Fruit fly (Drosophila melanogaster) whole organism, adult: Measurements from ENCODE around the gene smp-30.

Source experiments
- CG11617 ChIP-seq: fragments of 200-800 bp; sonication (Bioruptor generic); optimal IDR thresholded peaks from 2 replicates; lab custom pipeline; 2017; ENCODE audit warnings: mild to moderate bottlenecking, missing biosample characterization, missing genetic modification reagents, missing genetic modification characterization
- CG12768 ChIP-seq: fragments of 200-800 bp; sonication (Bioruptor generic); optimal IDR thresholded peaks from 2 replicates; lab custom pipeline; 2017; ENCODE audit warnings: missing biosample characterization, missing genetic modification characterization, mild to moderate bottlenecking, moderate library complexity, missing genetic modification reagents
- CG14711 ChIP-seq: fragments of 200-800 bp; sonication (Bioruptor generic); optimal IDR thresholded peaks from 2 replicates; lab custom pipeline; 2018; ENCODE audit warnings: missing biosample characterization, mild to moderate bottlenecking, missing genetic modification characterization, moderate library complexity
- CG1620 ChIP-seq: fragments of 200-800 bp; sonication (Bioruptor generic); optimal IDR thresholded peaks from 2 replicates; lab custom pipeline; 2016; ENCODE audit warnings: missing biosample characterization, missing genetic modification characterization
- CG33017 ChIP-seq: fragments of 200-800 bp; sonication (Bioruptor generic); optimal IDR thresholded peaks from 2 replicates; lab custom pipeline; 2018; ENCODE audit warnings: missing biosample characterization, mild to moderate bottlenecking, missing genetic modification characterization, moderate library complexity
- CG5204 ChIP-seq: fragments of 200-800 bp; sonication (Bioruptor generic); optimal IDR thresholded peaks from 2 replicates; lab custom pipeline; 2016; ENCODE audit warnings: missing biosample characterization, missing genetic modification characterization
- CG7045 ChIP-seq: fragments of 200-800 bp; sonication (Bioruptor generic); optimal IDR thresholded peaks from 2 replicates; lab custom pipeline; 2017; ENCODE audit warnings: missing biosample characterization, mild to moderate bottlenecking, missing genetic modification characterization
- CG7101 ChIP-seq: fragments of 200-800 bp; sonication (Bioruptor generic); optimal IDR thresholded peaks from 2 replicates; lab custom pipeline; 2018; ENCODE audit warnings: missing biosample characterization, mild to moderate bottlenecking, missing genetic modification characterization, moderate library complexity
- Clk ChIP-seq: fragments of 200-800 bp; sonication (Bioruptor generic); optimal IDR thresholded peaks from 2 replicates; lab custom pipeline; 2017; ENCODE audit warnings: missing biosample characterization, missing genetic modification characterization
- Crg-1 ChIP-seq: fragments of 200-800 bp; sonication (Bioruptor generic); optimal IDR thresholded peaks from 2 replicates; lab custom pipeline; 2016; ENCODE audit warnings: missing biosample characterization, missing genetic modification characterization
- Hr96 ChIP-seq: fragments of 200-800 bp; sonication (Bioruptor generic); optimal IDR thresholded peaks from 2 replicates; lab custom pipeline; 2016; ENCODE audit warnings: missing biosample characterization, missing genetic modification characterization
- Mnt ChIP-seq: fragments of 200-800 bp; sonication (Bioruptor generic); optimal IDR thresholded peaks from 2 replicates; lab custom pipeline; 2016; ENCODE audit warnings: missing biosample characterization, mild to moderate bottlenecking, missing genetic modification characterization
- bab1 ChIP-seq: fragments of 200-800 bp; sonication (Bioruptor generic); optimal IDR thresholded peaks from 3 replicates; lab custom pipeline; 2019; ENCODE audit warnings: missing biosample characterization, mild to moderate bottlenecking, missing genetic modification characterization, moderate library complexity
- cic ChIP-seq: fragments of 200-800 bp; sonication (Bioruptor generic); optimal IDR thresholded peaks from 2 replicates; lab custom pipeline; 2017; ENCODE audit warnings: missing biosample characterization, mild to moderate bottlenecking, missing genetic modification characterization, moderate library complexity
- cnc ChIP-seq, 2 experiments: fragments of >200 bp; optimal IDR thresholded peaks; 2 replicates each; lab custom pipeline; 2017
- kay ChIP-seq: fragments of 200-800 bp; sonication (Bioruptor generic); peaks from one replicate; lab custom pipeline; 2016; ENCODE audit warnings: missing biosample characterization, missing genetic modification characterization, borderline replicate concordance
- ovo ChIP-seq: fragments of 200-800 bp; sonication (Bioruptor generic); optimal IDR thresholded peaks from 2 replicates; lab custom pipeline; 2016; ENCODE audit warnings: missing biosample characterization, missing genetic modification characterization
- pad ChIP-seq: fragments of 200-800 bp; sonication (Bioruptor generic); optimal IDR thresholded peaks from 3 replicates; lab custom pipeline; 2017; ENCODE audit warnings: missing biosample characterization, missing genetic modification characterization, mild to moderate bottlenecking, moderate library complexity, missing genetic modification reagents
- tj ChIP-seq: fragments of 200-800 bp; sonication (Bioruptor generic); optimal IDR thresholded peaks from 3 replicates; lab custom pipeline; 2017; ENCODE audit warnings: missing biosample characterization, mild to moderate bottlenecking, missing genetic modification characterization, moderate library complexity
- toe ChIP-seq: fragments of 200-800 bp; sonication (Bioruptor generic); optimal IDR thresholded peaks from 2 replicates; lab custom pipeline; 2016; ENCODE audit warnings: missing biosample characterization, missing genetic modification characterization

smp-30 gene

DNA sequence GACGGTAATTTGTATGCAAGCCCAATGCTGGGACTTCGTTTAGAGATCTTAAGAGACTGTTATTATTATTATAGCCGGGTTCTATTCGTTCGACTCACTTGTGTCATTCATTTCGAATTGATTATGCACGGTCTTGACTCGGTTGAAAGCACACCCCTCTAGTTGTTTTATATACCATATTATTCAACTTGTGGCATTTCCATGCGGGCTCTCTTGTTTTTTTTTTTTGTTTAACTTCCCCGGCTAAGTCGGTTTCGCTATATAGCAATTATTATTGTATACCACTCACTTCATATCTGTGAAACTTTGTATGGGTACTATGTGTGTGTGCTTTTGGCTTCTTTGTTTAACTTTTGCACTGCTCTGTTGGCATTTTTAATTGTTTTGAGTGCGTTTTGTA is at the start of gene smp-30:
smp-30 (minus strand) TSS at position 224 of the 400 bp plus-strand sequence.
- no peak for TF ChIP-seq CG1620 (GFP tag; lab: Kevin White, UChicago)
- no peak for TF ChIP-seq CG14711
- TF ChIP-seq CG12768, result no peak
- no peak for TF ChIP-seq Mnt
- no peak for TF ChIP-seq CG7101 (tag; lab: Kevin White, UChicago)
- TF ChIP-seq kay, result no peak
- TF ChIP-seq CG33017, result no peak
- TF ChIP-seq pad, result no peak

- TF ChIP-seq CG7101 (tag; lab: Kevin White, UChicago) (no peak), toe (no peak), CG7045 (GFP tag; lab: Kevin White, UChicago) (no peak), CG1620 (GFP tag; lab: Kevin White, UChicago) (no peak), tj (no peak), cic (GFP tag; lab: Kevin White, UChicago) (no peak)
Observed at dm6 chr3R:14798626-14799258, 47.7 kb upstream of the smp-30 start, which contains the start of gene CG14856. Gene CG14856, plus strand, starts transcription at chr3R:14798986.

dm6 chr3R:14796294-14796693 is 45.2 kb upstream of the smp-30 start, which contains the start of gene CG14855:
Gene CG14855, plus strand, starts transcription at chr3R:14796305.
- TF ChIP-seq CG7045 (GFP tag; lab: Kevin White, UChicago), result no peak
- no peak for TF ChIP-seq CG11617 (GFP tag; lab: Kevin White, UChicago)
- TF ChIP-seq toe, result no peak
- TF ChIP-seq cnc (optimal IDR thresholded peaks at IDR 0.05; lab: Kevin White, UChicago), result no peak
- TF ChIP-seq kay, result no peak
- no peak for TF ChIP-seq Clk (GFP tag; lab: Kevin White, UChicago)
- TF ChIP-seq CG33017, result no peak
- no peak for TF ChIP-seq CG1620 (GFP tag; lab: Kevin White, UChicago)
- no peak for TF ChIP-seq cic (GFP tag; lab: Kevin White, UChicago)
- TF ChIP-seq CG7101 (tag; lab: Kevin White, UChicago), result no peak
- TF ChIP-seq bab1 (GFP tag; lab: Kevin White, UChicago), result no peak
- TF ChIP-seq pad, result no peak
- no peak for TF ChIP-seq CG5204 (GFP tag; lab: Kevin White, UChicago)

dm6 chr3R:14786669-14787068 is 35.6 kb upstream of the smp-30 start:
- TF ChIP-seq tj (no peak), toe (no peak), Hr96 (GFP tag; lab: Kevin White, UChicago) (no peak), ovo (GFP tag; lab: Kevin White, UChicago) (no peak), cnc (optimal IDR thresholded peaks at IDR 0.05; lab: Kevin White, UChicago) (no peak), kay (no peak), pad (no peak), CG1620 (GFP tag; lab: Kevin White, UChicago) (no peak), CG7045 (GFP tag; lab: Kevin White, UChicago) (no peak), CG12768 (no peak), Crg-1 (GFP tag; lab: Kevin White, UChicago) (no peak), CG33017 (no peak), CG7101 (tag; lab: Kevin White, UChicago) (no peak), CG11617 (GFP tag; lab: Kevin White, UChicago) (no peak), bab1 (GFP tag; lab: Kevin White, UChicago) (no peak), CG14711 (no peak), Clk (GFP tag; lab: Kevin White, UChicago) (no peak), Mnt (no peak), cic (GFP tag; lab: Kevin White, UChicago) (no peak)

dm6 chr3R:14785335-14785734 is 34.3 kb upstream of the smp-30 start:
- TF ChIP-seq CG14711 (no peak), kay (peak; percentile 11)

DNA sequence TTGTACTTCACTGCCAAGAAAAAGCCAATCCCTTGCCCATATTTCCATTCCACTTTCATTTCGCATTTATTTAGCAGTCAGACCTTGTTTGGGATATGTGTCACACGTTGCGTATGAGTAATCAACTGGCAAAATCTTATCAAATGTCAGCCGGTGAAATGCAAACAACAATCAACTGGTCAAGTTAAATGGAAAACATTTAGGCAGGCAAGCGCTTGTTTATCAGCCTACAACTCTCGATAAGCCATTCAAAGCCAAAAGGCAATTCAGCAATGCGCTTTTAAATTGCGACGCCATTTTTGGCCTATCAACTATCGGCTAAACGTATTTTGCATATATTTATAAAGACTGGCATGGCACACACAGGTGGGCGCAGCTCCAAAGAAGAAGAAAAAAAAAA is 29.7 kb upstream of the smp-30 start:
- TF ChIP-seq Clk (GFP tag; lab: Kevin White, UChicago) (no peak), kay (peak; percentile 91), CG33017 (no peak), CG1620 (GFP tag; lab: Kevin White, UChicago) (no peak), cic (GFP tag; lab: Kevin White, UChicago) (peak; percentile 38), CG12768 (peak; percentile 26)

- TF ChIP-seq pad (no peak), toe (peak; percentile 21), CG12768 (peak; percentile 8), kay (peak; percentile 90), CG33017 (peak; percentile 43)
Observed at dm6 chr3R:14779733-14780278, 28.8 kb upstream of the smp-30 start.

DNA sequence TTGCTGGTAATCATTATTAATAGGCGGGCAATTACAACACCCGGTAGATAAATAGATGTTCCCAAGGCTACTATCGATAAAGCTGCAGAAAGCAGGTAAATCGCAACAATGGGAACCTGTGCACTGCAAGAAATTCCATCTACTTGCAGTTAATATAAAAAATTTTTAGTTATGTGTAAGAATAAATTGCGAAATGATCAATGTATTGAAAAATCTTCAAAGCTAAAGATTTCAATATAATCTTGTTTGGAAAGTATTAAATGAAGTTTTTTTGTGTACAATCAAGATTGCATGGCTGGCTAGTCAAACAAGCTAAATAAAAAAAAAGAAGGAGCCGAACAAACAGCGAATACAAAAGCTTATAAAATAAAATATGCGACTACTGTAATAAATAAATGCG is 24.3 kb upstream of the smp-30 start:
- TF ChIP-seq CG1620 (GFP tag; lab: Kevin White, UChicago) (no peak), cic (GFP tag; lab: Kevin White, UChicago) (no peak), Crg-1 (GFP tag; lab: Kevin White, UChicago) (no peak), kay (no peak), Clk (GFP tag; lab: Kevin White, UChicago) (no peak), CG5204 (GFP tag; lab: Kevin White, UChicago) (peak; percentile 37)
